Fruit fly (Drosophila melanogaster): ENCODE data around the gene CG31550.
A peak's percentile ranks its signal among the peaks of the same experiment; 100 is the strongest.

dm6 chr3R:5517002-5517875 is 31.9 kb downstream of the CG31550 start, which contains the start of gene Itpr:
- TF ChIP-seq Dll (optimal IDR thresholded peaks at IDR 0.05) = peak; percentile 33
- TF ChIP-seq pan (optimal IDR thresholded peaks at IDR 0.05) = no peak
- TF ChIP-seq CG8478 (optimal IDR thresholded peaks at IDR 0.05) = peak; percentile 14

Measured in whole organism.